Worm (Caenorhabditis elegans) whole organism, late embryonic: ENCODE results near the gene C36B7.2.

Experiments used
- C08G9.2 ChIP-seq: sonication (generic microtip); optimal IDR thresholded peaks from 2 replicates; lab custom pipeline; 2016; ENCODE audit warnings: mild to moderate bottlenecking, missing genetic modification characterization, moderate library complexity, missing compliant biosample characterization
- K09A11.1 ChIP-seq: sonication (generic microtip); optimal IDR thresholded peaks from 2 replicates; lab custom pipeline; 2017; ENCODE audit warnings: antibody characterized with exemption, mild to moderate bottlenecking, missing genetic modification characterization, missing compliant biosample characterization; ENCODE audit not compliant: insufficient read depth
- T23F11.4 ChIP-seq: fragments of 200-800 bp; sonication (Bioruptor generic); optimal IDR thresholded peaks from 2 replicates; lab custom pipeline; 2018; ENCODE audit warnings: mild to moderate bottlenecking, missing genetic modification characterization, missing compliant biosample characterization
- ahr-1 ChIP-seq: sonication (generic microtip); optimal IDR thresholded peaks from 2 replicates; lab custom pipeline; 2016; ENCODE audit warnings: missing genetic modification characterization, missing compliant biosample characterization
- ceh-14 ChIP-seq: sonication (generic microtip); optimal IDR thresholded peaks from 2 replicates; lab custom pipeline; 2016; ENCODE audit warnings: missing genotype, missing genetic modification characterization, missing compliant biosample characterization
- ceh-19 ChIP-seq: fragments of 200-800 bp; sonication (Bioruptor generic); optimal IDR thresholded peaks from 2 replicates; lab custom pipeline; 2018; ENCODE audit warnings: mild to moderate bottlenecking, missing genetic modification characterization, missing compliant biosample characterization
- ceh-2 ChIP-seq: sonication (generic microtip); optimal IDR thresholded peaks from 2 replicates; lab custom pipeline; 2016; ENCODE audit warnings: missing genotype, missing genetic modification characterization, missing compliant biosample characterization
- ceh-22 ChIP-seq: sonication (generic microtip); optimal IDR thresholded peaks from 2 replicates; lab custom pipeline; 2017; ENCODE audit warnings: missing biosample characterization, missing genetic modification characterization
- ceh-30 ChIP-seq: fragments of 150-350 bp; optimal IDR thresholded peaks from 2 replicates; lab custom pipeline; 2014; ENCODE audit warnings: missing biosample characterization, missing genetic modification characterization
- ceh-6 ChIP-seq: fragments of 200-800 bp; sonication (Bioruptor generic); optimal IDR thresholded peaks from 2 replicates; lab custom pipeline; 2018; ENCODE audit warnings: mild to moderate bottlenecking, missing genetic modification characterization, missing compliant biosample characterization
- ceh-9 ChIP-seq: sonication (generic microtip); optimal IDR thresholded peaks from 2 replicates; lab custom pipeline; 2016; ENCODE audit warnings: mild to moderate bottlenecking, missing genetic modification characterization, inconsistent platforms, missing compliant biosample characterization
- che-1 ChIP-seq: sonication (generic microtip); optimal IDR thresholded peaks from 2 replicates; lab custom pipeline; 2016; ENCODE audit warnings: mild to moderate bottlenecking, missing genetic modification characterization, missing compliant biosample characterization
- dmd-4 ChIP-seq: sonication (generic microtip); optimal IDR thresholded peaks from 2 replicates; lab custom pipeline; 2016; ENCODE audit warnings: borderline replicate concordance, missing genetic modification characterization, missing compliant biosample characterization
- dve-1 ChIP-seq: sonication (generic microtip); optimal IDR thresholded peaks from 2 replicates; lab custom pipeline; 2017; ENCODE audit warnings: antibody characterized with exemption, mild to moderate bottlenecking, missing genetic modification characterization, missing compliant biosample characterization
- eyg-1 ChIP-seq: sonication (generic microtip); optimal IDR thresholded peaks from 2 replicates; lab custom pipeline; 2016; ENCODE audit warnings: missing genotype, missing genetic modification characterization, missing compliant biosample characterization
- fax-1 ChIP-seq: sonication (generic microtip); optimal IDR thresholded peaks from 2 replicates; lab custom pipeline; 2016; ENCODE audit warnings: missing genotype, missing genetic modification characterization, missing compliant biosample characterization
- fkh-6 ChIP-seq: sonication (generic microtip); optimal IDR thresholded peaks from 2 replicates; lab custom pipeline; 2016; ENCODE audit warnings: missing genetic modification characterization, missing compliant biosample characterization
- hlh-13 ChIP-seq: fragments of 200-800 bp; sonication (Bioruptor generic); optimal IDR thresholded peaks from 2 replicates; lab custom pipeline; 2018; ENCODE audit warnings: mild to moderate bottlenecking, missing genetic modification characterization, missing compliant biosample characterization
- hlh-30 ChIP-seq: sonication (generic microtip); optimal IDR thresholded peaks from 2 replicates; lab custom pipeline; 2017; ENCODE audit warnings: antibody characterized with exemption, missing genetic modification characterization, missing compliant biosample characterization; ENCODE audit not compliant: insufficient read depth
- hlh-8 ChIP-seq: sonication (generic microtip); optimal IDR thresholded peaks from 2 replicates; lab custom pipeline; 2016; ENCODE audit warnings: missing genotype, missing genetic modification characterization, missing compliant biosample characterization
- lim-6 ChIP-seq: sonication (generic microtip); optimal IDR thresholded peaks from 2 replicates; lab custom pipeline; 2016; ENCODE audit warnings: missing genetic modification characterization, missing compliant biosample characterization
- mec-3 ChIP-seq: sonication (generic microtip); optimal IDR thresholded peaks from 2 replicates; lab custom pipeline; 2016; ENCODE audit warnings: borderline replicate concordance, missing genetic modification characterization, missing compliant biosample characterization
- nhr-11 ChIP-seq: fragments of 150-350 bp; optimal IDR thresholded peaks from 2 replicates; lab custom pipeline; 2014; ENCODE audit warnings: missing biosample characterization, missing genetic modification characterization
- pag-3 ChIP-seq: sonication (generic microtip); optimal IDR thresholded peaks from 2 replicates; lab custom pipeline; 2016; ENCODE audit warnings: missing compliant biosample characterization, missing genetic modification characterization, borderline replicate concordance
- pat-9 ChIP-seq: fragments of 200-800 bp; sonication (Bioruptor generic); optimal IDR thresholded peaks from 2 replicates; lab custom pipeline; 2018; ENCODE audit warnings: mild to moderate bottlenecking, missing genetic modification characterization, moderate library complexity, missing compliant biosample characterization
- pha-2 ChIP-seq: sonication (generic microtip); optimal IDR thresholded peaks from 2 replicates; lab custom pipeline; 2017; ENCODE audit warnings: mild to moderate bottlenecking, missing genetic modification characterization, missing compliant biosample characterization
- pqm-1 ChIP-seq: sonication (generic microtip); optimal IDR thresholded peaks from 2 replicates; lab custom pipeline; 2016; ENCODE audit warnings: missing genetic modification characterization, missing compliant biosample characterization
- pros-1 ChIP-seq: fragments of 150-350 bp; optimal IDR thresholded peaks from 2 replicates; lab custom pipeline; 2014; ENCODE audit warnings: missing biosample characterization, missing genetic modification reagents, missing genetic modification characterization
- ref-2 ChIP-seq: sonication (generic microtip); optimal IDR thresholded peaks from 2 replicates; lab custom pipeline; 2016; ENCODE audit warnings: missing genetic modification characterization, missing compliant biosample characterization
- sox-2 ChIP-seq: fragments of 200-800 bp; sonication (Bioruptor generic); IDR thresholded peaks from 2 replicates; pipeline ENCODE4 v1.3.6; 2022; ENCODE audit warnings: missing genetic modification reagents, missing genetic modification characterization, missing compliant biosample characterization
- syd-9 ChIP-seq: sonication (generic microtip); optimal IDR thresholded peaks from 2 replicates; lab custom pipeline; 2016; ENCODE audit warnings: mild to moderate bottlenecking, missing genetic modification characterization, moderate library complexity, missing compliant biosample characterization
- tbx-2 ChIP-seq: sonication (generic microtip); optimal IDR thresholded peaks from 2 replicates; lab custom pipeline; 2016; ENCODE audit warnings: missing genetic modification characterization, missing compliant biosample characterization
- tbx-7 ChIP-seq: sonication (generic microtip); optimal IDR thresholded peaks from 2 replicates; lab custom pipeline; 2016; ENCODE audit warnings: missing genotype, missing genetic modification characterization, missing compliant biosample characterization
- unc-86 ChIP-seq: sonication (generic microtip); optimal IDR thresholded peaks from 2 replicates; lab custom pipeline; 2016; ENCODE audit warnings: missing genetic modification characterization, missing compliant biosample characterization
- ztf-16 ChIP-seq: sonication (generic microtip); optimal IDR thresholded peaks from 2 replicates; lab custom pipeline; 2017; ENCODE audit warnings: missing genetic modification characterization, missing compliant biosample characterization

The C36B7.2 gene

ce11 chrX:7106103-7106502, at the start of gene C36B7.2:
Gene C36B7.2 (plus strand): TSS chrX:7106403.
- TF ChIP-seq pat-9 (tag; lab: Kevin White, UChicago): no peak
- TF ChIP-seq C08G9.2 (tag; lab: Kevin White, UChicago): no peak
- TF ChIP-seq pqm-1 (tag; lab: Kevin White, UChicago): no peak
- no peak for TF ChIP-seq syd-9 (tag; lab: Kevin White, UChicago)
- no peak for TF ChIP-seq ahr-1
- no peak for TF ChIP-seq sox-2 (GFP tag; lab: Robert Waterston, UW)
- TF ChIP-seq fax-1 (tag; lab: Kevin White, UChicago): no peak
- TF ChIP-seq ceh-2 (tag; lab: Kevin White, UChicago): no peak
- no peak for TF ChIP-seq hlh-8 (tag; lab: Kevin White, UChicago)
- TF ChIP-seq ceh-14 (tag; lab: Kevin White, UChicago): no peak
- TF ChIP-seq fkh-6 (tag; lab: Kevin White, UChicago): no peak
- TF ChIP-seq ceh-19 (GFP tag; lab: Kevin White, UChicago): no peak
- TF ChIP-seq dmd-4: no peak
- TF ChIP-seq eyg-1 (tag; lab: Kevin White, UChicago): no peak
- TF ChIP-seq tbx-2 (tag; lab: Kevin White, UChicago): no peak
- no peak for TF ChIP-seq mec-3
- no peak for TF ChIP-seq nhr-11

ce11 chrX:7057357-7057756, 48.8 kb upstream of the C36B7.2 start, which contains the start of gene B0403.5:
Gene B0403.5 (plus strand): TSS chrX:7057724.
- TF ChIP-seq dve-1 (tag; lab: Kevin White, UChicago) (no peak), ceh-22 (tag; lab: Kevin White, UChicago) (no peak), eyg-1 (tag; lab: Kevin White, UChicago) (no peak), hlh-13 (GFP tag; lab: Kevin White, UChicago) (no peak), pros-1 (tag; lab: Kevin White, UChicago) (no peak), pag-3 (no peak), unc-86 (tag; lab: Kevin White, UChicago) (no peak), ztf-16 (tag; lab: Kevin White, UChicago) (no peak), ref-2 (no peak), syd-9 (tag; lab: Kevin White, UChicago) (no peak)

ce11 chrX:7061265-7061664, 44.9 kb upstream of the C36B7.2 start:
- TF ChIP-seq ceh-22 (tag; lab: Kevin White, UChicago): no peak
- no peak for TF ChIP-seq fax-1 (tag; lab: Kevin White, UChicago)
- TF ChIP-seq ceh-19 (GFP tag; lab: Kevin White, UChicago): no peak
- TF ChIP-seq nhr-11: no peak
- no peak for TF ChIP-seq ceh-14 (tag; lab: Kevin White, UChicago)
- no peak for TF ChIP-seq K09A11.1 (tag; lab: Kevin White, UChicago)
- no peak for TF ChIP-seq ceh-30 (tag; lab: Kevin White, UChicago)
- TF ChIP-seq ceh-9: no peak
- no peak for TF ChIP-seq ahr-1
- no peak for TF ChIP-seq ceh-6 (GFP tag; lab: Kevin White, UChicago)
- TF ChIP-seq unc-86 (tag; lab: Kevin White, UChicago): no peak
- no peak for TF ChIP-seq tbx-7 (tag; lab: Kevin White, UChicago)
- TF ChIP-seq, all 69 proteins: peak for 0

- TF ChIP-seq T23F11.4 (GFP tag; lab: Kevin White, UChicago) (no peak), hlh-30 (tag; lab: Kevin White, UChicago) (no peak), che-1 (tag; lab: Kevin White, UChicago) (no peak), tbx-2 (tag; lab: Kevin White, UChicago) (no peak), lim-6 (tag; lab: Kevin White, UChicago) (no peak), pha-2 (tag; lab: Kevin White, UChicago) (no peak), nhr-11 (no peak)
These were observed 43.0 kb upstream of the C36B7.2 start, which contains the start of gene B0403.3 for ce11 chrX:7063236-7063635. Gene B0403.3 (minus strand): TSS chrX:7063336.
